Worm (Caenorhabditis elegans) whole organism, L2 larva: ENCODE results near the gene rpac-40.

Experiments used
- C34F6.9 ChIP-seq: fragments of 150-350 bp; optimal IDR thresholded peaks from 2 replicates; lab custom pipeline; 2014; ENCODE audit warnings: missing biosample characterization, missing genetic modification characterization
- R02D3.7 ChIP-seq: fragments of 150-350 bp; optimal IDR thresholded peaks from 2 replicates; lab custom pipeline; 2014; ENCODE audit warnings: missing biosample characterization, missing genetic modification characterization
- ZK546.5 ChIP-seq: sonication (generic microtip); optimal IDR thresholded peaks from 2 replicates; lab custom pipeline; 2017; ENCODE audit warnings: missing biosample characterization, missing genetic modification characterization
- alr-1 ChIP-seq: fragments of 150-350 bp; optimal IDR thresholded peaks from 2 replicates; lab custom pipeline; 2014; ENCODE audit warnings: missing biosample characterization, missing genetic modification characterization
- aly-2 ChIP-seq: fragments of 150-350 bp; optimal IDR thresholded peaks from 2 replicates; lab custom pipeline; 2014; ENCODE audit warnings: missing biosample characterization, missing genetic modification characterization
- ama-1 ChIP-seq: fragments of 150-350 bp; optimal IDR thresholded peaks from 2 replicates; lab custom pipeline; 2018; ENCODE audit warnings: inconsistent platforms
- blmp-1 ChIP-seq: sonication (generic microtip); optimal IDR thresholded peaks from 2 replicates; lab custom pipeline; 2017; ENCODE audit warnings: missing genetic modification characterization, mild to moderate bottlenecking, missing compliant biosample characterization, antibody characterized with exemption, moderate library complexity; ENCODE audit not compliant: insufficient read depth
- ceh-16 ChIP-seq: fragments of 150-350 bp; optimal IDR thresholded peaks from 2 replicates; lab custom pipeline; 2014; ENCODE audit warnings: missing biosample characterization, missing genetic modification characterization
- crh-2 ChIP-seq: sonication (generic microtip); optimal IDR thresholded peaks from 2 replicates; lab custom pipeline; 2017; ENCODE audit warnings: missing biosample characterization, missing genetic modification characterization
- egl-27 ChIP-seq: sonication (generic microtip); optimal IDR thresholded peaks from 3 replicates; lab custom pipeline; 2017; ENCODE audit warnings: missing biosample characterization, missing genetic modification reagents, missing genetic modification characterization
- elt-1 ChIP-seq: fragments of 150-350 bp; optimal IDR thresholded peaks from 2 replicates; lab custom pipeline; 2014; ENCODE audit warnings: missing biosample characterization, missing genetic modification characterization
- elt-3 ChIP-seq: sonication (generic microtip); optimal IDR thresholded peaks from 2 replicates; lab custom pipeline; 2017; ENCODE audit warnings: missing biosample characterization, missing genetic modification characterization
- fos-1 ChIP-seq: fragments of 150-350 bp; optimal IDR thresholded peaks from 2 replicates; lab custom pipeline; 2014; ENCODE audit warnings: missing biosample characterization, missing genetic modification characterization
- gmeb-1 ChIP-seq: fragments of 150-350 bp; optimal IDR thresholded peaks from 2 replicates; lab custom pipeline; 2014; ENCODE audit warnings: missing biosample characterization, missing genetic modification characterization
- lin-11 ChIP-seq: fragments of 150-350 bp; sonication (generic microtip); optimal IDR thresholded peaks from 2 replicates; lab custom pipeline; 2014; ENCODE audit warnings: missing biosample characterization, missing genetic modification characterization, inconsistent platforms, mixed read lengths
- lin-39 ChIP-seq: fragments of 150-350 bp; optimal IDR thresholded peaks from 2 replicates; lab custom pipeline; 2014; ENCODE audit warnings: missing biosample characterization, missing genetic modification reagents, missing genetic modification characterization
- lsy-2 ChIP-seq, 2 experiments: fragments of 150-350 bp in 1 of 2; sonication (generic microtip) in 1 of 2; optimal IDR thresholded peaks; 2 replicates each; lab custom pipeline; 2014 to 2017; ENCODE audit warnings: missing biosample characterization in 2 of 2, missing genetic modification characterization in 2 of 2
- mab-5 ChIP-seq: fragments of 150-350 bp; optimal IDR thresholded peaks from 2 replicates; lab custom pipeline; 2014; ENCODE audit warnings: missing biosample characterization, missing genetic modification characterization
- mdl-1 ChIP-seq, 2 experiments: fragments of 150-350 bp in 1 of 2; sonication (generic microtip) in 1 of 2; optimal IDR thresholded peaks; 2 replicates each; lab custom pipeline; 2017; ENCODE audit warnings: missing biosample characterization in 2 of 2, missing genetic modification characterization in 2 of 2
- nhr-10 ChIP-seq: sonication (generic microtip); optimal IDR thresholded peaks from 2 replicates; lab custom pipeline; 2017; ENCODE audit warnings: missing biosample characterization, missing genetic modification characterization
- nhr-11 ChIP-seq: fragments of 150-350 bp; optimal IDR thresholded peaks from 2 replicates; lab custom pipeline; 2014; ENCODE audit warnings: missing biosample characterization, missing genetic modification characterization
- nhr-129 ChIP-seq: fragments of 150-350 bp; optimal IDR thresholded peaks from 2 replicates; lab custom pipeline; 2014; ENCODE audit warnings: missing biosample characterization, missing genetic modification characterization
- nhr-21 ChIP-seq: fragments of 150-350 bp; optimal IDR thresholded peaks from 2 replicates; lab custom pipeline; 2014; ENCODE audit warnings: missing biosample characterization, missing genetic modification characterization
- nhr-23 ChIP-seq: fragments of 150-350 bp; optimal IDR thresholded peaks from 2 replicates; lab custom pipeline; 2014; ENCODE audit warnings: missing biosample characterization, missing genetic modification reagents, missing genetic modification characterization
- nhr-237 ChIP-seq: fragments of 150-350 bp; optimal IDR thresholded peaks from 2 replicates; lab custom pipeline; 2014; ENCODE audit warnings: missing biosample characterization, missing genetic modification characterization
- nhr-25 ChIP-seq: fragments of 150-350 bp; sonication (generic microtip); optimal IDR thresholded peaks from 3 replicates; lab custom pipeline; 2014; ENCODE audit warnings: missing biosample characterization, missing genetic modification characterization
- nhr-6 ChIP-seq: fragments of 150-350 bp; optimal IDR thresholded peaks from 2 replicates; lab custom pipeline; 2014; ENCODE audit warnings: missing biosample characterization, missing genetic modification characterization
- nhr-77 ChIP-seq: fragments of 150-350 bp; optimal IDR thresholded peaks from 2 replicates; lab custom pipeline; 2014; ENCODE audit warnings: missing biosample characterization, missing genetic modification characterization
- peb-1 ChIP-seq: fragments of 150-350 bp; optimal IDR thresholded peaks from 2 replicates; lab custom pipeline; 2014; ENCODE audit warnings: missing biosample characterization, missing genetic modification characterization
- sem-4 ChIP-seq: fragments of 150-350 bp; optimal IDR thresholded peaks from 2 replicates; lab custom pipeline; 2014; ENCODE audit warnings: missing biosample characterization, missing genetic modification reagents, missing genetic modification characterization
- skn-1 ChIP-seq: sonication (generic microtip); optimal IDR thresholded peaks from 2 replicates; lab custom pipeline; 2017; ENCODE audit warnings: missing biosample characterization, missing genetic modification characterization
- sma-3 ChIP-seq: sonication (generic microtip); optimal IDR thresholded peaks from 2 replicates; lab custom pipeline; 2016; ENCODE audit warnings: missing genetic modification reagents, missing genetic modification characterization, missing compliant biosample characterization
- sma-9 ChIP-seq, 2 experiments: fragments of 150-350 bp in 1 of 2; sonication (generic microtip) in 1 of 2; optimal IDR thresholded peaks; 2 replicates each; lab custom pipeline; 2014 to 2016; ENCODE audit warnings: missing genetic modification characterization in 2 of 2, mild to moderate bottlenecking in 1 of 2, missing biosample characterization in 1 of 2, missing compliant biosample characterization in 1 of 2, missing genetic modification reagents in 1 of 2, moderate library complexity in 1 of 2
- snpc-4 ChIP-seq: fragments of 150-350 bp; optimal IDR thresholded peaks from 2 replicates; lab custom pipeline; 2014; ENCODE audit warnings: missing biosample characterization, missing genetic modification characterization
- unc-39 ChIP-seq: fragments of 150-350 bp; optimal IDR thresholded peaks from 2 replicates; lab custom pipeline; 2014; ENCODE audit warnings: missing biosample characterization, missing genetic modification characterization
- unc-62 ChIP-seq: fragments of 150-350 bp; optimal IDR thresholded peaks from 2 replicates; lab custom pipeline; 2014; ENCODE audit warnings: missing biosample characterization, missing genetic modification reagents, missing genetic modification characterization
- zag-1 ChIP-seq: fragments of 150-350 bp; optimal IDR thresholded peaks from 2 replicates; lab custom pipeline; 2014; ENCODE audit warnings: missing biosample characterization, missing genetic modification characterization
- ztf-11 ChIP-seq: sonication (generic microtip); optimal IDR thresholded peaks from 2 replicates; lab custom pipeline; 2017; ENCODE audit warnings: missing biosample characterization, missing genetic modification characterization
- ztf-4 ChIP-seq: fragments of 150-350 bp; optimal IDR thresholded peaks from 2 replicates; lab custom pipeline; 2014; ENCODE audit warnings: missing biosample characterization, missing genetic modification characterization

rpac-40 gene

ce11 chrV:4236118-4236517, 36.8 kb downstream of the rpac-40 start, which contains the start of gene nlp-13:
TSS of gene nlp-13 (plus strand) at chrV:4236418.
- no peak for TF ChIP-seq nhr-25 (tag; lab: Kevin White, UChicago)
- no peak for TF ChIP-seq egl-27 (tag; lab: Kevin White, UChicago)
- TF ChIP-seq unc-39 (tag; lab: Kevin White, UChicago): no peak
- TF ChIP-seq ztf-11 (tag; lab: Kevin White, UChicago): no peak
- TF ChIP-seq nhr-129 (tag; lab: Kevin White, UChicago): no peak
- TF ChIP-seq nhr-6 (tag; lab: Kevin White, UChicago): no peak
- TF ChIP-seq peb-1: no peak
- TF ChIP-seq nhr-237: no peak
- no peak for TF ChIP-seq sma-3 (GFP tag; lab: Kevin White, UChicago)
- TF ChIP-seq blmp-1 (tag; lab: Kevin White, UChicago): no peak
- TF ChIP-seq elt-1: no peak
- TF ChIP-seq skn-1: no peak
- TF ChIP-seq ceh-16 (tag; lab: Kevin White, UChicago): no peak
- TF ChIP-seq unc-62 (GFP tag; lab: Kevin White, UChicago): no peak
- no peak for TF ChIP-seq sem-4

- TF ChIP-seq peb-1: no peak
- no peak for TF ChIP-seq crh-2 (tag; lab: Kevin White, UChicago)
- no peak for TF ChIP-seq ZK546.5 (tag; lab: Kevin White, UChicago)
Observed at ce11 chrV:4240292-4240691, 41.0 kb downstream of the rpac-40 start, which contains the start of gene srh-204. TSS of gene srh-204 (minus strand) at chrV:4240392.

ce11 chrV:4241555-4241954, 42.3 kb downstream of the rpac-40 start:
- TF ChIP-seq snpc-4 (tag; lab: Kevin White, UChicago) (no peak), nhr-6 (tag; lab: Kevin White, UChicago) (no peak), nhr-77 (no peak), ceh-16 (tag; lab: Kevin White, UChicago) (no peak)

- no peak for TF ChIP-seq lin-11 (tag; lab: Kevin White, UChicago)
- TF ChIP-seq R02D3.7 (tag; lab: Kevin White, UChicago): no peak
- TF ChIP-seq aly-2 (tag; lab: Kevin White, UChicago): no peak
- TF ChIP-seq ztf-11 (tag; lab: Kevin White, UChicago): no peak
- TF ChIP-seq mdl-1 (tag; optimal IDR thresholded peaks at IDR 0.05; lab: Kevin White, UChicago): no peak
- TF ChIP-seq nhr-129 (tag; lab: Kevin White, UChicago): no peak
- TF ChIP-seq nhr-10: no peak
- no peak for TF ChIP-seq lsy-2 (tag; optimal IDR thresholded peaks at IDR 0.05; lab: Kevin White, UChicago)
- TF ChIP-seq nhr-11 (tag; lab: Kevin White, UChicago): no peak
- TF ChIP-seq nhr-25 (tag; lab: Kevin White, UChicago): no peak
- TF ChIP-seq sma-9 (GFP tag; optimal IDR thresholded peaks at IDR 0.05; lab: Kevin White, UChicago): no peak
- no peak for TF ChIP-seq sma-9 (tag; optimal IDR thresholded peaks at IDR 0.05; lab: Kevin White, UChicago)
- no peak for TF ChIP-seq nhr-23 (tag; lab: Kevin White, UChicago)
- TF ChIP-seq alr-1 (tag; lab: Kevin White, UChicago): no peak
- no peak for TF ChIP-seq C34F6.9 (tag; lab: Kevin White, UChicago)
- no peak for TF ChIP-seq mab-5 (tag; lab: Kevin White, UChicago)
- no peak for TF ChIP-seq sem-4
- no peak for TF ChIP-seq nhr-21
- no peak for TF ChIP-seq elt-3 (tag; lab: Kevin White, UChicago)
Observed at ce11 chrV:4242431-4242830, 43.1 kb downstream of the rpac-40 start, which contains the start of gene srt-12. TSS of gene srt-12 (minus strand) at chrV:4242531.

- TF ChIP-seq skn-1 (no peak), gmeb-1 (tag; lab: Kevin White, UChicago) (no peak), fos-1 (no peak), ama-1 (no peak), nhr-11 (tag; lab: Kevin White, UChicago) (no peak), nhr-129 (tag; lab: Kevin White, UChicago) (no peak), ztf-4 (tag; lab: Kevin White, UChicago) (no peak), lin-39 (no peak), zag-1 (tag; lab: Kevin White, UChicago) (no peak), nhr-21 (no peak), nhr-23 (tag; lab: Kevin White, UChicago) (no peak), ceh-16 (tag; lab: Kevin White, UChicago) (no peak), blmp-1 (tag; lab: Kevin White, UChicago) (no peak), lin-11 (tag; lab: Kevin White, UChicago) (no peak)
Observed at ce11 chrV:4248359-4248758, 49.1 kb downstream of the rpac-40 start.
